Worm (Caenorhabditis elegans) whole organism, L4 larva: ENCODE results near the gene T21E8.5.

Experiments
- Y75B8A.6 ChIP-seq: fragments of 200-800 bp; sonication (Bioruptor generic); IDR thresholded peaks from 2 replicates; pipeline ENCODE4 v1.3.6; 2022; ENCODE audit warnings: missing genetic modification reagents, missing genetic modification characterization, missing compliant biosample characterization
- unc-62 ChIP-seq, 3 experiments: fragments of 150-350 bp in 1 of 3; sonication (generic microtip); optimal IDR thresholded peaks in 2 of 3; peaks in 1 of 3; 1 replicate in 1 of 3; 2 replicates in 2 of 3; lab custom pipeline; 2014 to 2017; ENCODE audit warnings: missing biosample characterization in 3 of 3, missing genetic modification characterization in 3 of 3, missing genetic modification reagents in 3 of 3, missing genotype in 1 of 3

DNA sequence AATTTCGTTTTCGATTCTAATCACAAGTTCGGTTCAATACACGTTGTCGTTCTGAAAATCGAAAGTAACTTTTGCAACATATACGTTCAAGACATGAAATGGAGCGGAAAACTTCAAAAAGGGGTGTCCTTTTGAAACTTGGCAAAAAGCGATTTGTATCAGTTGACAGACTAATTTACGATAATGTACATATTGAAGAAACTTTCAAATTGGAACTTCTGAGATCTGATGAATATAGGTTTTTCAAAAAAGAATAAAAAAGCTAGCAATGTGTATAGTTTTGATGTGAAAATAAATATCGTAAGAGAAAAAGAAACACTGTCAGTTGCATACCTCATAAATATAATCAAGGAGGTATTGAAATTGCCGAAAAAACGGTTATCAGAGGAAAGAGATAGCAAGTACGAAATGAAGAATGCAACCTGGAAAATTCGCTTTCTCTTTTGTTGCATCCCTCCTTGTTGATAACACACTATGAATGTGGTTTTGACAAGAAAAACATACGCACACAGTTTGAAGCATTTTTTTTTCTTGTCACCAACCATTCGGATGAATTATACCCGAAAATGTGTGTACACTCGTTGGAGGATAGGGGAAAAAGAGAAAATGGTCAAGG, 43.1 kb downstream of the T21E8.5 start, which contains the start of gene dgn-1:
- TF ChIP-seq unc-62 (GFP tag; optimal IDR thresholded peaks at IDR 0.05 in 1 of 2; lab: Kevin White, UChicago) = no peak
- TF ChIP-seq unc-62 (tag; optimal IDR thresholded peaks at IDR 0.05; lab: Kevin White, UChicago) = no peak
- no peak for TF ChIP-seq Y75B8A.6 (GFP tag; lab: Robert Waterston, UW)
